Fruit fly (Drosophila melanogaster): ENCODE data around the gene CG8312.

dm6 chr3R:9563240-9563992, 27.7 kb upstream of the CG8312 start, which contains the start of the genes CG9393 and Vps45:
- TF ChIP-seq CTCF (optimal IDR thresholded peaks at IDR 0.05), result peak in 1 of 2 experiments; percentile 13
- TF ChIP-seq CG8478 (optimal IDR thresholded peaks at IDR 0.05), result no peak

Measured in S2 (cell line).